Worm (Caenorhabditis elegans): ENCODE measurements around the gene F13E9.15.

The F13E9.15 gene

DNA sequence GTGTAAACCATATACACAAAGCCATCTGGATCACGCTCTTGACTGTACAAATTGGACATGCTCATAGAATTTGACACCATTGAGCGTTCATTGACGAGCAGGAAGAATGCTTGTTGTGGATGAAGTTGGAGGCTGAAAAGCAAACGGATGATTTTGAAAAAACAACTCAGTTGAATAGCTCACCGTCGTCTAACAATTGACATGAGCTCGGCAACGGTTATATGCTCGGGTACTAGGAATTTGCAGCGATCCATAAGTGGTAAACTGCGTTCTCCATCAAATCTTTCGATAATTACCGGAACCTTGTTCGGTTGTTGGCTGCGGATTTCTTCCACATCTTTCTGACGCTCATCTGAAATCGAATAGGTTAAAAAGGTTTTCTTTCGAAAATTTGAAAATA is 45.1 kb upstream of the F13E9.15 start:
- no peak for TF ChIP-seq unc-62 (GFP tag; optimal IDR thresholded peaks at IDR 0.05)
- 0 out of 2 replicates have a peak, but pooled peaks have one; percentile 5 for TF ChIP-seq pbrm-1 (GFP tag; IDR thresholded peaks at IDR 0.05)
- peak; percentile 56 for TF ChIP-seq ama-1 (optimal IDR thresholded peaks at IDR 0.05)
- TF ChIP-seq ama-1 (GFP tag; optimal IDR thresholded peaks at IDR 0.05): no peak
- TF ChIP-seq C17E4.6 (GFP tag; IDR thresholded peaks at IDR 0.05): 0 out of 2 replicates have a peak, but pooled peaks have one; percentile 7
- TF ChIP-seq unc-130 (GFP tag; optimal IDR thresholded peaks at IDR 0.05): no peak
- TF ChIP-seq atf-7 (tag; optimal IDR thresholded peaks at IDR 0.05): no peak
- TF ChIP-seq athp-1 (tag; optimal IDR thresholded peaks at IDR 0.05): no peak
- no peak for TF ChIP-seq egl-44 (GFP tag; IDR thresholded peaks at IDR 0.05)
- no peak for TF ChIP-seq nfya-1 (tag; optimal IDR thresholded peaks at IDR 0.05; ENCODE audit: borderline replicate concordance, insufficient read depth)
- TF ChIP-seq Y95B8A.8 (GFP tag; IDR thresholded peaks at IDR 0.05): 0 out of 2 replicates have a peak, but pooled peaks have one; percentile 9

DNA sequence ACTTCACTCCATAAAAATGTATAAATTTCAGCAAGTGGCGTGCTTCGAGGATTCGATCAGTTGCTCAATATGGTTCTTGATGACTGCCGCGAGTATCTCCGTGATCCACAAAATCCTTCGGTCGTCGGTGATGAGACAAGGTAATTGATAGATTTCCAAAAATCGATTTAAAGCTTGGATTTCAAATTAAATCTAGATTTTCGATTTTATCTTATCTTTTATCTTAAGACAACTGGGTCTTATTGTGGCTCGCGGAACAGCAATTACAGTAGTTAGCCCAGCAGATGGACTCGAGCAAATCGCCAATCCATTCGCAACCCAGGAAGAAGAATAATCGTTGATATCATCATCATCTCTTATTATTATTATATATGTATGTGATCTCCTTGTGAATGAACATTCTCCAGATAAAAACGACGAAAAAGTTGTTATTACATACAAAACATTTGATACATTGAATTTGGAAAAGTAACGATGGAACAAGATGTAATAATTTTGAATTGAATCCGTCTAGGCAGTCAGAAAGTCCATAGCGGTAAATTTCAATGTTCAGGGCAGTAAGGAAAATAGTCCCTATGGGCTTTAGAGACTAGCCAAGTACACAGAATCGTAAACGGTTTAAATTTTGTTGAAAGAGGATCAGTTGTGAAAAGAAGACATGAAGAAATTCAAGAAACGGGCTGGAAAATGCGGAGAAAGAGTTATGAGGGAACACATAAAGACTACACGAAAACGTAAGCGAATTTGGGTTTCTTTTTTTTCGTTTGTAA is 44.3 kb upstream of the F13E9.15 start:
- TF ChIP-seq pbrm-1 (GFP tag; IDR thresholded peaks at IDR 0.05): peak; percentile 58; the same call in 1 of the 2 replicates
- peak; percentile 40; the same call in 1 of the 2 replicates for TF ChIP-seq egl-44 (GFP tag; IDR thresholded peaks at IDR 0.05)
- TF ChIP-seq lag-1 (GFP tag; IDR thresholded peaks at IDR 0.05): 0 out of 2 replicates have a peak, but pooled peaks have one; percentile 57
- TF ChIP-seq lsl-1 (GFP tag; optimal IDR thresholded peaks at IDR 0.05): no peak
- peak; percentile 67 for TF ChIP-seq Y95B8A.8 (GFP tag; IDR thresholded peaks at IDR 0.05)
- TF ChIP-seq let-607 (tag; optimal IDR thresholded peaks at IDR 0.05): peak in 1 of 2 experiments; percentile 56
- TF ChIP-seq lin-54 (GFP tag; optimal IDR thresholded peaks at IDR 0.05): no peak
- no peak for TF ChIP-seq lin-26 (GFP tag; IDR thresholded peaks at IDR 0.05)
- TF ChIP-seq bed-1 (GFP tag; IDR thresholded peaks at IDR 0.05): 0 out of 2 replicates have a peak, but pooled peaks have one; percentile 19
- peak; percentile 16 for TF ChIP-seq mel-28 (tag; optimal IDR thresholded peaks at IDR 0.05; ENCODE audit: borderline replicate concordance)
- peak; percentile 46; the same call in 1 of the 2 replicates for TF ChIP-seq ekl-4 (GFP tag; IDR thresholded peaks at IDR 0.05)
- peak; percentile 33 for TF ChIP-seq B0035.1 (tag; optimal IDR thresholded peaks at IDR 0.05)
- peak; percentile 86 for TF ChIP-seq F52B5.7 (tag; optimal IDR thresholded peaks at IDR 0.05)
- peak; percentile 71 for TF ChIP-seq ceh-79 (tag; optimal IDR thresholded peaks at IDR 0.05)
- 0 out of 2 replicates have a peak, but pooled peaks have one; percentile 40 for TF ChIP-seq C06A6.2 (GFP tag; conservative IDR thresholded peaks at IDR 0.05)
- peak; percentile 52; the same call in 1 of the 2 replicates for TF ChIP-seq hmg-20 (GFP tag; IDR thresholded peaks at IDR 0.05)
- TF ChIP-seq nhr-80 (tag; optimal IDR thresholded peaks at IDR 0.05): peak; percentile 0
- peak; percentile 81 for TF ChIP-seq zim-3 (tag; optimal IDR thresholded peaks at IDR 0.05)
- TF ChIP-seq dpff-1 (tag; optimal IDR thresholded peaks at IDR 0.05): peak; percentile 69
- TF ChIP-seq hmg-1.2 (GFP tag; IDR thresholded peaks at IDR 0.05): peak; percentile 22; the same call in 1 of the 2 replicates
- TF ChIP-seq ceh-100 (GFP tag; IDR thresholded peaks at IDR 0.05): peak; percentile 43; the same call in 1 of the 2 replicates
- peak; percentile 90 for TF ChIP-seq athp-1 (tag; optimal IDR thresholded peaks at IDR 0.05)
- TF ChIP-seq Y56A3A.18 (GFP tag; IDR thresholded peaks at IDR 0.05): peak; percentile 90
- no peak for TF ChIP-seq him-1 (tag; optimal IDR thresholded peaks at IDR 0.05)
- peak; percentile 12 for TF ChIP-seq ZK185.1 (tag; optimal IDR thresholded peaks at IDR 0.05; ENCODE audit: poor library complexity, severe bottlenecking)
- TF ChIP-seq unc-130 (GFP tag; optimal IDR thresholded peaks at IDR 0.05): peak; percentile 14
- no peak for TF ChIP-seq lsy-27 (tag; optimal IDR thresholded peaks at IDR 0.05; ENCODE audit: borderline replicate concordance, insufficient read depth)
- TF ChIP-seq Y79H2A.3 (GFP tag; conservative IDR thresholded peaks at IDR 0.05): peak; percentile 65
- peak; percentile 41 for TF ChIP-seq madf-6 (GFP tag; IDR thresholded peaks at IDR 0.05)
- peak; percentile 42 for TF ChIP-seq die-1 (tag; optimal IDR thresholded peaks at IDR 0.05)
- no peak for TF ChIP-seq snpc-4 (GFP tag; optimal IDR thresholded peaks at IDR 0.05)
- TF ChIP-seq snpc-4 (tag; optimal IDR thresholded peaks at IDR 0.05): peak in 2 of 4 experiments; percentile 10 to 11
- TF ChIP-seq Y53G8AR.9 (GFP tag; conservative IDR thresholded peaks at IDR 0.05): peak; percentile 91
- TF ChIP-seq madf-10 (tag; optimal IDR thresholded peaks at IDR 0.05): peak; percentile 6
- TF ChIP-seq ets-4 (GFP tag; optimal IDR thresholded peaks at IDR 0.05): peak; percentile 14
- TF ChIP-seq let-526 (GFP tag; IDR thresholded peaks at IDR 0.05): peak; percentile 43; the same call in 1 of the 2 replicates
- no peak for TF ChIP-seq dpl-1 (GFP tag; optimal IDR thresholded peaks at IDR 0.05)
- TF ChIP-seq hlh-12 (tag; optimal IDR thresholded peaks at IDR 0.05): no peak
